Worm (Caenorhabditis elegans) whole organism, early embryonic: Measurements from ENCODE around the gene clh-6.

Source experiments
- ama-1 ChIP-seq: fragments of 150-350 bp; optimal IDR thresholded peaks from 2 replicates; lab custom pipeline; 2014
- ceh-36 ChIP-seq: sonication (generic microtip); optimal IDR thresholded peaks from 2 replicates; lab custom pipeline; 2016; ENCODE audit warnings: missing genetic modification characterization, inconsistent platforms, missing compliant biosample characterization
- hmbx-1 ChIP-seq: sonication (generic microtip); optimal IDR thresholded peaks from 2 replicates; lab custom pipeline; 2016; ENCODE audit warnings: mild to moderate bottlenecking, missing genetic modification characterization, missing compliant biosample characterization
- hmg-4 ChIP-seq: fragments of 200-800 bp; sonication (Bioruptor generic); optimal IDR thresholded peaks from 2 replicates; lab custom pipeline; 2018; ENCODE audit warnings: mild to moderate bottlenecking, missing genetic modification characterization, missing compliant biosample characterization
- hnd-1 ChIP-seq: sonication (generic microtip); optimal IDR thresholded peaks from 2 replicates; lab custom pipeline; 2016; ENCODE audit warnings: missing genetic modification characterization, missing compliant biosample characterization
- sea-1 ChIP-seq: fragments of 200-800 bp; sonication (Bioruptor generic); conservative IDR thresholded peaks from 2 replicates; pipeline ENCODE4 v1.3.6; 2022; ENCODE audit warnings: missing genetic modification characterization, missing compliant biosample characterization
- tbx-37 ChIP-seq: fragments of 200-800 bp; sonication (Bioruptor generic); conservative IDR thresholded peaks from 2 replicates; pipeline ENCODE4 v1.3.6; 2022; ENCODE audit warnings: missing genetic modification reagents, missing genetic modification characterization, missing compliant biosample characterization
- tra-4 ChIP-seq: sonication (generic microtip); optimal IDR thresholded peaks from 2 replicates; lab custom pipeline; 2017; ENCODE audit warnings: missing genetic modification characterization, missing compliant biosample characterization

- TF ChIP-seq tbx-37 (GFP tag; lab: Robert Waterston, UW) (no peak), hnd-1 (no peak), hmg-4 (GFP tag; lab: Kevin White, UChicago) (no peak), hmbx-1 (tag; lab: Kevin White, UChicago) (no peak), tra-4 (tag; lab: Kevin White, UChicago) (no peak), ceh-36 (tag; lab: Kevin White, UChicago) (no peak), sea-1 (GFP tag; lab: Robert Waterston, UW) (no peak), ama-1 (lab: Kevin White, UChicago) (no peak)
Measured at ce11 chrV:12098123-12098522, 35.0 kb upstream of the clh-6 start, which contains the start of gene nhr-209.
